Worm (Caenorhabditis elegans) whole organism, young adult: ENCODE data around the gene T05A12.3.

Source experiments
- F37B4.10 ChIP-seq: fragments of 200-800 bp; sonication (Bioruptor generic); IDR thresholded peaks from 2 replicates; pipeline ENCODE4 v1.3.6; 2022; ENCODE audit warnings: missing genetic modification characterization, missing compliant biosample characterization
- ama-1 ChIP-seq, 3 experiments: fragments of 150-350 bp in 1 of 3; sonication (generic microtip) in 2 of 3; optimal IDR thresholded peaks; 2 replicates each; lab custom pipeline; 2014 to 2018; ENCODE audit warnings: missing biosample characterization in 2 of 3, missing genetic modification characterization in 2 of 3, missing genetic modification reagents in 2 of 3
- cebp-1 ChIP-seq, 2 experiments: fragments of 200-800 bp in 1 of 2; sonication (Bioruptor generic) in 1 of 2; sonication (generic microtip) in 1 of 2; IDR thresholded peaks in 1 of 2; optimal IDR thresholded peaks in 1 of 2; 2 replicates each; pipeline versions ENCODE4 v1.3.6 to Lab custom; 2017 to 2022; ENCODE audit warnings: missing compliant biosample characterization in 2 of 2, missing genetic modification characterization in 2 of 2, mild to moderate bottlenecking in 1 of 2, missing genetic modification reagents in 1 of 2, moderate library complexity in 1 of 2
- ceh-79 ChIP-seq: sonication (generic microtip); optimal IDR thresholded peaks from 2 replicates; lab custom pipeline; 2017; ENCODE audit warnings: mild to moderate bottlenecking, missing genetic modification characterization, missing compliant biosample characterization
- chd-7 ChIP-seq: sonication (generic microtip); optimal IDR thresholded peaks from 2 replicates; lab custom pipeline; 2016; ENCODE audit warnings: mild to moderate bottlenecking, missing genetic modification characterization, moderate library complexity, missing compliant biosample characterization
- egl-18 ChIP-seq: fragments of 200-800 bp; sonication (Bioruptor generic); IDR thresholded peaks from 2 replicates; pipeline ENCODE4 v1.3.6; 2022; ENCODE audit warnings: missing genetic modification reagents, missing genetic modification characterization, missing compliant biosample characterization
- ets-4 ChIP-seq: fragments of 200-800 bp; sonication (Bioruptor generic); optimal IDR thresholded peaks from 2 replicates; lab custom pipeline; 2018; ENCODE audit warnings: mild to moderate bottlenecking, missing genetic modification characterization, missing compliant biosample characterization
- him-1 ChIP-seq: sonication (generic microtip); optimal IDR thresholded peaks from 2 replicates; lab custom pipeline; 2016; ENCODE audit warnings: missing genotype, missing genetic modification reagents, missing genetic modification characterization, missing compliant biosample characterization
- lin-54 ChIP-seq: fragments of 200-800 bp; sonication (Bioruptor generic); optimal IDR thresholded peaks from 2 replicates; lab custom pipeline; 2018; ENCODE audit warnings: mild to moderate bottlenecking, missing genetic modification characterization, missing compliant biosample characterization
- mcd-1 ChIP-seq: fragments of 200-800 bp; sonication (Bioruptor generic); IDR thresholded peaks from 2 replicates; pipeline ENCODE4 v1.3.6; 2022; ENCODE audit warnings: missing genetic modification reagents, missing genetic modification characterization, missing compliant biosample characterization
- nfyb-1 ChIP-seq: fragments of 200-800 bp; sonication (Bioruptor generic); IDR thresholded peaks from 2 replicates; pipeline ENCODE4 v1.3.6; 2022; ENCODE audit warnings: missing genetic modification reagents, missing genetic modification characterization, missing compliant biosample characterization
- zim-3 ChIP-seq: sonication (generic microtip); optimal IDR thresholded peaks from 2 replicates; lab custom pipeline; 2017; ENCODE audit warnings: mild to moderate bottlenecking, missing genetic modification characterization, moderate library complexity, missing compliant biosample characterization
- ztf-18 ChIP-seq: sonication (generic microtip); optimal IDR thresholded peaks from 2 replicates; lab custom pipeline; 2016; ENCODE audit warnings: missing genotype, mild to moderate bottlenecking, missing genetic modification characterization, missing compliant biosample characterization
- ztf-3 ChIP-seq: fragments of 200-800 bp; sonication (Bioruptor generic); optimal IDR thresholded peaks from 2 replicates; lab custom pipeline; 2018; ENCODE audit warnings: mild to moderate bottlenecking, missing genetic modification characterization, missing compliant biosample characterization

- TF ChIP-seq nfyb-1 (GFP tag; lab: Robert Waterston, UW) = no peak
- no peak for TF ChIP-seq egl-18 (GFP tag; lab: Robert Waterston, UW)
- TF ChIP-seq ama-1 (optimal IDR thresholded peaks at IDR 0.05; lab: Kevin White, UChicago) = no peak
- no peak for TF ChIP-seq ama-1 (GFP tag; optimal IDR thresholded peaks at IDR 0.05; lab: Kevin White, UChicago)
- TF ChIP-seq mcd-1 (GFP tag; lab: Robert Waterston, UW) = no peak
- no peak for TF ChIP-seq him-1 (tag; lab: Kevin White, UChicago)
- TF ChIP-seq ztf-18 (tag; lab: Kevin White, UChicago) = peak; percentile 3
- TF ChIP-seq ztf-3 (GFP tag; lab: Kevin White, UChicago) = no peak
- peak; percentile 42 for TF ChIP-seq lin-54 (GFP tag; lab: Kevin White, UChicago)
- no peak for TF ChIP-seq ceh-79 (tag; lab: Kevin White, UChicago)
- TF ChIP-seq zim-3 (tag; lab: Kevin White, UChicago) = no peak
- no peak for TF ChIP-seq F37B4.10 (GFP tag; lab: Robert Waterston, UW)
- no peak for TF ChIP-seq cebp-1 (GFP tag; IDR thresholded peaks at IDR 0.05; lab: Robert Waterston, UW)
- TF ChIP-seq cebp-1 (tag; optimal IDR thresholded peaks at IDR 0.05; lab: Kevin White, UChicago) = no peak
- TF ChIP-seq chd-7 = no peak
- no peak for TF ChIP-seq ets-4
Observed at ce11 chrIV:6909863-6910733, 22.6 kb upstream of the T05A12.3 start, which contains the start of the genes rpn-1 and ribo-1.
